Worm (Caenorhabditis elegans): ENCODE results near the gene gop-3.

DNA sequence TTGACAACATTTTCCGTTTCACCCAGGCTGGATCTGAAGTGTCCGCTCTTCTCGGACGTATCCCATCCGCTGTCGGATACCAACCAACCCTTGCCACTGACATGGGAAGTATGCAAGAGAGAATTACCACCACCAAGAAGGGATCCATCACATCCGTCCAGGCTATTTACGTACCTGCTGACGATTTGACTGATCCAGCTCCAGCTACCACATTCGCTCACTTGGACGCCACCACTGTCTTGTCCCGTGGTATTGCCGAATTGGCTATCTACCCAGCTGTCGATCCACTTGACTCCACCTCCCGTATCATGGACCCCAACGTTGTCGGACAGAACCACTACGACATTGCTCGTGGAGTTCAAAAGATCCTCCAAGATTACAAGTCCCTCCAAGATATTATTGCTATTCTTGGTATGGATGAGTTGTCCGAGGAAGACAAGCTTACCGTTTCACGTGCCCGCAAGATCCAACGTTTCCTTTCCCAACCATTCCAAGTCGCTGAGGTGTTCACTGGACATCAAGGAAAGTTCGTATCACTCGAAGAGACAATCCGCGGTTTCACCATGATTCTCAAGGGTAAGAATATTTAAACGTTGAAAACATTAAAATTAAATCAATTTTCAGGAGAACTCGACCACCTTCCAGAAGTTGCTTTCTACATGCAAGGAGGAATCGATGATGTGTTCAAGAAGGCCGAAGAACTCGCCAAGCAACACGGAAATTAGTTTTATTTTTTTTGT is 30.8 kb upstream of the gop-3 start:
- TF ChIP-seq dao-5 (tag; optimal IDR thresholded peaks at IDR 0.05) (no peak), him-1 (tag; optimal IDR thresholded peaks at IDR 0.05) (no peak), W03F9.2 (tag; optimal IDR thresholded peaks at IDR 0.05) (no peak)
